Fruit fly (Drosophila melanogaster): Measurements from ENCODE around the gene Sgt1.

DNA sequence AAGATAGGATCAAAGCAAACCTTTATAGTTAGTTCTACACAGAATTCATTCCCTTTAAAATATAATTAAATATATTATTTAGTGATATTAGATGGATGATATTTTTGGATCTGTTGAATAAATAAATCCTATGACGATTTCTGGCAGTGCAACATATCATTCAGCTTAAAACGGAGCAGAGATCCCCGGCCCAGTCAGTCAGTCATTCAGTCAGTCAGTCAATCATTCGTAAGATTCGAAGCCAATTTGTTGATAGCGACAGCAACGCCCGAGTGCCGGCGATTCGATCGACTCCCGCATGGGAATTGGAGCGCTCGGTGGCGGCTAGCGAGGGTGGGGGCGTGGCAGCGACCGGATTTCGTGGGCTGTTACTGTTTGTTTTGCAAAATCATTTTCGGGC lies 25.1 kb downstream of the Sgt1 start:
- TF ChIP-seq usp (GFP tag; optimal IDR thresholded peaks at IDR 0.05) (no peak), fru (GFP tag; optimal IDR thresholded peaks at IDR 0.05) (no peak), Abd-B (GFP tag; optimal IDR thresholded peaks at IDR 0.05) (no peak), dl (GFP tag; optimal IDR thresholded peaks at IDR 0.05; ENCODE audit: insufficient read depth in 1 of 2, partially characterized antibody in 2 of 2) (no peak), GATAd (GFP tag; optimal IDR thresholded peaks at IDR 0.05) (no peak), h (GFP tag; optimal IDR thresholded peaks at IDR 0.05) (no peak), Hr78 (GFP tag; optimal IDR thresholded peaks at IDR 0.05) (no peak)

Data from whole organism, wandering third instar larva.